Fruit fly (Drosophila melanogaster): ENCODE measurements around the gene mRpS35.

mRpS35 gene

dm6 chr3L:2818784-2819183 is 38.1 kb downstream of the mRpS35 start:
- TF ChIP-seq CG10348 (GFP tag; IDR thresholded peaks at IDR 0.05) (no peak), CG12605 (GFP tag; IDR thresholded peaks at IDR 0.05) (no peak)

dm6 chr3L:2819687-2820086 is 39.0 kb downstream of the mRpS35 start:
- TF ChIP-seq CG34367 (tag; optimal IDR thresholded peaks at IDR 0.05) (no peak), gl (tag; optimal IDR thresholded peaks at IDR 0.05) (no peak)

- TF ChIP-seq Pif1A (GFP tag; optimal IDR thresholded peaks at IDR 0.05) = no peak
- peak; percentile 10 for TF ChIP-seq CG8159 (tag; optimal IDR thresholded peaks at IDR 0.05)
Observed at dm6 chr3L:2820275-2820674, 39.6 kb downstream of the mRpS35 start.

dm6 chr3L:2820930-2821505 is 40.3 kb downstream of the mRpS35 start:
- TF ChIP-seq CG8301 (tag; optimal IDR thresholded peaks at IDR 0.05) (peak; percentile 81), D1 (tag; optimal IDR thresholded peaks at IDR 0.05) (peak; percentile 31), EcR (GFP tag; optimal IDR thresholded peaks at IDR 0.05) (peak; percentile 92), CG4496 (GFP tag; IDR thresholded peaks at IDR 0.05) (peak; percentile 92), CG34367 (tag; optimal IDR thresholded peaks at IDR 0.05) (peak; percentile 89), CG9948 (tag; optimal IDR thresholded peaks at IDR 0.05) (peak; percentile 80), CG13204 (GFP tag; optimal IDR thresholded peaks at IDR 0.05) (peak; percentile 98), gl (tag; optimal IDR thresholded peaks at IDR 0.05) (peak; percentile 98), CG15710 (tag; optimal IDR thresholded peaks at IDR 0.05) (peak; percentile 89), CG10348 (GFP tag; IDR thresholded peaks at IDR 0.05) (no peak), Pif1A (GFP tag; optimal IDR thresholded peaks at IDR 0.05) (peak; percentile 79), CG8159 (tag; optimal IDR thresholded peaks at IDR 0.05) (peak; percentile 84), CG32121 (GFP tag; IDR thresholded peaks at IDR 0.05) (peak; percentile 80), CG17806 (tag; optimal IDR thresholded peaks at IDR 0.05) (peak; percentile 83), CG12605 (GFP tag; IDR thresholded peaks at IDR 0.05) (peak; percentile 97), CG14655 (GFP tag; optimal IDR thresholded peaks at IDR 0.05) (peak; percentile 88), rn (GFP tag; IDR thresholded peaks at IDR 0.05) (peak; percentile 67; the same call in 1 of the 2 replicates), Pif1B (GFP tag; optimal IDR thresholded peaks at IDR 0.05) (peak; percentile 83), Ets98B (GFP tag; IDR thresholded peaks at IDR 0.05) (peak; percentile 85), fd96Ca (GFP tag; IDR thresholded peaks at IDR 0.05) (peak; percentile 87), Snoo (tag; optimal IDR thresholded peaks at IDR 0.05) (peak; percentile 65)

- peak; percentile 97 for TF ChIP-seq CG4496 (GFP tag; IDR thresholded peaks at IDR 0.05)
- peak; percentile 96 for TF ChIP-seq CG9948 (tag; optimal IDR thresholded peaks at IDR 0.05)
- peak; percentile 94 for TF ChIP-seq Ets98B (GFP tag; IDR thresholded peaks at IDR 0.05)
- TF ChIP-seq rn (GFP tag; IDR thresholded peaks at IDR 0.05) = peak; percentile 94
- TF ChIP-seq Pif1B (GFP tag; optimal IDR thresholded peaks at IDR 0.05) = peak; percentile 80
- TF ChIP-seq CG14655 (GFP tag; optimal IDR thresholded peaks at IDR 0.05) = peak; percentile 98
- peak; percentile 80 for TF ChIP-seq Snoo (tag; optimal IDR thresholded peaks at IDR 0.05)
- peak; percentile 97 for TF ChIP-seq CG8301 (tag; optimal IDR thresholded peaks at IDR 0.05)
- peak; percentile 71 for TF ChIP-seq CG10348 (GFP tag; IDR thresholded peaks at IDR 0.05)
- peak; percentile 95 for TF ChIP-seq CG34367 (tag; optimal IDR thresholded peaks at IDR 0.05)
- TF ChIP-seq CG32121 (GFP tag; IDR thresholded peaks at IDR 0.05) = peak; percentile 92
- TF ChIP-seq CG13204 (GFP tag; optimal IDR thresholded peaks at IDR 0.05) = peak; percentile 61
- TF ChIP-seq gl (tag; optimal IDR thresholded peaks at IDR 0.05) = peak; percentile 92
- TF ChIP-seq D1 (tag; optimal IDR thresholded peaks at IDR 0.05) = peak; percentile 96
- TF ChIP-seq CG15710 (tag; optimal IDR thresholded peaks at IDR 0.05) = peak; percentile 96
- peak; percentile 96 for TF ChIP-seq CG17806 (tag; optimal IDR thresholded peaks at IDR 0.05)
- no peak for TF ChIP-seq EcR (GFP tag; optimal IDR thresholded peaks at IDR 0.05)
- peak; percentile 90 for TF ChIP-seq CG12605 (GFP tag; IDR thresholded peaks at IDR 0.05)
- TF ChIP-seq CG8159 (tag; optimal IDR thresholded peaks at IDR 0.05) = peak; percentile 96
- peak; percentile 95 for TF ChIP-seq Pif1A (GFP tag; optimal IDR thresholded peaks at IDR 0.05)
- peak; percentile 96 for TF ChIP-seq fd96Ca (GFP tag; IDR thresholded peaks at IDR 0.05)
Observed at dm6 chr3L:2822955-2823354, 42.3 kb downstream of the mRpS35 start.

dm6 chr3L:2823520-2823970 is 42.8 kb downstream of the mRpS35 start:
- TF ChIP-seq CG15710 (tag; optimal IDR thresholded peaks at IDR 0.05) (no peak), CG10348 (GFP tag; IDR thresholded peaks at IDR 0.05) (no peak), EcR (GFP tag; optimal IDR thresholded peaks at IDR 0.05) (peak; percentile 98), CG8301 (tag; optimal IDR thresholded peaks at IDR 0.05) (no peak)

dm6 chr3L:2824024-2824687 is 43.5 kb downstream of the mRpS35 start:
- TF ChIP-seq EcR (GFP tag; optimal IDR thresholded peaks at IDR 0.05) (peak; percentile 21), Pif1A (GFP tag; optimal IDR thresholded peaks at IDR 0.05) (peak; percentile 98), gl (tag; optimal IDR thresholded peaks at IDR 0.05) (peak; percentile 94), Pif1B (GFP tag; optimal IDR thresholded peaks at IDR 0.05) (peak; percentile 97), D1 (tag; optimal IDR thresholded peaks at IDR 0.05) (peak; percentile 96), Snoo (tag; optimal IDR thresholded peaks at IDR 0.05) (peak; percentile 98), CG14655 (GFP tag; optimal IDR thresholded peaks at IDR 0.05) (peak; percentile 98), Ets98B (GFP tag; IDR thresholded peaks at IDR 0.05) (peak; percentile 90), CG12605 (GFP tag; IDR thresholded peaks at IDR 0.05) (peak; percentile 93), CG13204 (GFP tag; optimal IDR thresholded peaks at IDR 0.05) (peak; percentile 96), CG10348 (GFP tag; IDR thresholded peaks at IDR 0.05) (peak; percentile 68), CG4496 (GFP tag; IDR thresholded peaks at IDR 0.05) (peak; percentile 97), CG15710 (tag; optimal IDR thresholded peaks at IDR 0.05) (peak; percentile 99), CG32121 (GFP tag; IDR thresholded peaks at IDR 0.05) (peak; percentile 87), CG9948 (tag; optimal IDR thresholded peaks at IDR 0.05) (peak; percentile 99), CG34367 (tag; optimal IDR thresholded peaks at IDR 0.05) (peak; percentile 99), CG8159 (tag; optimal IDR thresholded peaks at IDR 0.05) (peak; percentile 99), rn (GFP tag; IDR thresholded peaks at IDR 0.05) (peak; percentile 90), fd96Ca (GFP tag; IDR thresholded peaks at IDR 0.05) (peak; percentile 97), CG8301 (tag; optimal IDR thresholded peaks at IDR 0.05) (peak; percentile 97), CG17806 (tag; optimal IDR thresholded peaks at IDR 0.05) (peak; percentile 99)

Measured in whole organism, pupa.